Fruit fly (Drosophila melanogaster) whole organism, embryonic: Measurements from ENCODE around the gene CG11342.

Source experiments
- B-H1 ChIP-seq: fragments of 200-800 bp; sonication (Bioruptor generic); IDR thresholded peaks from 3 replicates; pipeline ENCODE4 v1.3.6; 2022; ENCODE audit warnings: missing biosample characterization, missing genetic modification characterization
- Bdp1 ChIP-seq: fragments of 200-800 bp; sonication (Bioruptor generic); optimal IDR thresholded peaks from 3 replicates; lab custom pipeline; 2016; ENCODE audit warnings: missing biosample characterization, missing genetic modification characterization
- CG10209 ChIP-seq: fragments of 200-800 bp; sonication (Bioruptor generic); optimal IDR thresholded peaks from 3 replicates; lab custom pipeline; 2017; ENCODE audit warnings: missing biosample characterization, mild to moderate bottlenecking, missing genetic modification characterization, missing genetic modification reagents
- CG11504 ChIP-seq: fragments of 200-800 bp; sonication (Bioruptor generic); optimal IDR thresholded peaks from 3 replicates; lab custom pipeline; 2019; ENCODE audit warnings: missing biosample characterization, mild to moderate bottlenecking, missing genetic modification characterization, moderate library complexity
- CG11695 ChIP-seq: fragments of 200-800 bp; sonication (Bioruptor generic); IDR thresholded peaks from 3 replicates; pipeline ENCODE4 v1.3.6; 2022; ENCODE audit warnings: missing biosample characterization, missing genetic modification characterization
- CG13123 ChIP-seq: fragments of 200-800 bp; sonication (Bioruptor generic); optimal IDR thresholded peaks from 2 replicates; lab custom pipeline; 2016; ENCODE audit warnings: missing biosample characterization, missing genetic modification characterization
- CG13287 ChIP-seq: fragments of 200-800 bp; sonication (Bioruptor generic); IDR thresholded peaks from 2 replicates; pipeline ENCODE4 v1.3.6; 2022; ENCODE audit warnings: missing biosample characterization, missing genetic modification characterization; ENCODE audit not compliant: partially characterized antibody
- CG13775 ChIP-seq: fragments of 200-800 bp; sonication (Bioruptor generic); optimal IDR thresholded peaks from 3 replicates; lab custom pipeline; 2017; ENCODE audit warnings: missing biosample characterization, mild to moderate bottlenecking, missing genetic modification characterization
- CG15479 ChIP-seq: fragments of 200-800 bp; sonication (Bioruptor generic); optimal IDR thresholded peaks from 3 replicates; lab custom pipeline; 2019; ENCODE audit warnings: missing biosample characterization, mild to moderate bottlenecking, missing genetic modification characterization, moderate library complexity
- CG3163 ChIP-seq: fragments of 200-800 bp; sonication (Bioruptor generic); optimal IDR thresholded peaks from 3 replicates; lab custom pipeline; 2016; ENCODE audit warnings: missing biosample characterization, missing genetic modification characterization
- CG34224 ChIP-seq: fragments of 200-800 bp; sonication (Bioruptor generic); IDR thresholded peaks from 3 replicates; pipeline ENCODE4 v1.3.6; 2022; ENCODE audit warnings: missing biosample characterization, missing genetic modification characterization; ENCODE audit not compliant: partially characterized antibody
- CG42726 ChIP-seq: fragments of 200-800 bp; sonication (Bioruptor generic); IDR thresholded peaks from 2 replicates; pipeline ENCODE4 v1.3.6; 2022; ENCODE audit warnings: missing biosample characterization, missing genetic modification characterization; ENCODE audit not compliant: partially characterized antibody
- CG4854 ChIP-seq: fragments of 200-800 bp; sonication (Bioruptor generic); optimal IDR thresholded peaks from 2 replicates; lab custom pipeline; 2016; ENCODE audit warnings: missing biosample characterization, missing genetic modification characterization, inconsistent platforms
- CG6654 ChIP-seq: fragments of 200-800 bp; sonication (Bioruptor generic); optimal IDR thresholded peaks from 2 replicates; lab custom pipeline; 2017; ENCODE audit warnings: missing biosample characterization, mild to moderate bottlenecking, missing genetic modification characterization
- CG7357 ChIP-seq: fragments of 200-800 bp; sonication (Bioruptor generic); IDR thresholded peaks from 3 replicates; pipeline ENCODE4 v1.3.6; 2022; ENCODE audit warnings: missing biosample characterization, missing genetic modification characterization
- CG7786 ChIP-seq: fragments of 200-800 bp; sonication (Bioruptor generic); optimal IDR thresholded peaks from 2 replicates; lab custom pipeline; 2016; ENCODE audit warnings: missing biosample characterization, missing genetic modification characterization
- CG9437 ChIP-seq: fragments of 200-800 bp; sonication (Bioruptor generic); optimal IDR thresholded peaks from 2 replicates; lab custom pipeline; 2018; ENCODE audit warnings: missing biosample characterization, mild to moderate bottlenecking, missing genetic modification characterization
- CG9817 ChIP-seq: fragments of 200-800 bp; sonication (Bioruptor generic); optimal IDR thresholded peaks from 2 replicates; lab custom pipeline; 2018; ENCODE audit warnings: missing biosample characterization, mild to moderate bottlenecking, missing genetic modification characterization, moderate library complexity
- Eip74EF ChIP-seq, 2 experiments: fragments of 200-800 bp in 1 of 2; fragments of >200 bp in 1 of 2; sonication (Bioruptor generic) in 1 of 2; optimal IDR thresholded peaks; 2 replicates each; lab custom pipeline; 2017 to 2019; ENCODE audit warnings: missing biosample characterization in 2 of 2, missing genetic modification characterization in 2 of 2, mild to moderate bottlenecking in 1 of 2, moderate library complexity in 1 of 2
- HmgD ChIP-seq: fragments of 200-800 bp; sonication (Bioruptor generic); optimal IDR thresholded peaks from 3 replicates; lab custom pipeline; 2016; ENCODE audit warnings: missing biosample characterization, missing genetic modification characterization
- Max ChIP-seq: fragments of 200-800 bp; sonication (Bioruptor generic); optimal IDR thresholded peaks from 2 replicates; lab custom pipeline; 2016; ENCODE audit warnings: missing biosample characterization, mild to moderate bottlenecking, missing genetic modification characterization
- Mes4 ChIP-seq: fragments of 200-800 bp; sonication (Bioruptor generic); optimal IDR thresholded peaks from 2 replicates; lab custom pipeline; 2016; ENCODE audit warnings: missing biosample characterization, missing genetic modification characterization
- Mrtf ChIP-seq: fragments of 200-800 bp; sonication (Bioruptor generic); IDR thresholded peaks from 3 replicates; pipeline ENCODE4 v1.3.6; 2022; ENCODE audit warnings: missing biosample characterization, missing genetic modification characterization
- NC2α ChIP-seq: fragments of 200-800 bp; sonication (Bioruptor generic); optimal IDR thresholded peaks from 2 replicates; lab custom pipeline; 2016; ENCODE audit warnings: missing biosample characterization, missing genetic modification characterization
- Neu2 ChIP-seq: fragments of 200-800 bp; sonication (Bioruptor generic); optimal IDR thresholded peaks from 3 replicates; lab custom pipeline; 2016; ENCODE audit warnings: missing biosample characterization, missing genetic modification characterization, borderline replicate concordance
- Oli ChIP-seq: fragments of 200-800 bp; sonication (Bioruptor generic); optimal IDR thresholded peaks from 2 replicates; lab custom pipeline; 2018; ENCODE audit warnings: missing biosample characterization, mild to moderate bottlenecking, missing genetic modification characterization, moderate library complexity
- Poxn ChIP-seq: fragments of 200-800 bp; sonication (Bioruptor generic); IDR thresholded peaks from 2 replicates; pipeline ENCODE4 v1.3.6; 2022; ENCODE audit warnings: missing biosample characterization, missing genetic modification characterization
- Ptx1 ChIP-seq: fragments of 200-800 bp; sonication (Bioruptor generic); IDR thresholded peaks from 2 replicates; pipeline ENCODE4 v1.3.6; 2022; ENCODE audit warnings: missing biosample characterization, missing genetic modification characterization
- Trl ChIP-seq, 3 experiments: fragments of >200 bp in 2 of 3; fragments of 200-800 bp in 1 of 3; sonication (Bioruptor generic) in 1 of 3; optimal IDR thresholded peaks; 2 replicates in 1 of 3; 3 replicates in 2 of 3; lab custom pipeline; 2016 to 2017; ENCODE audit warnings: missing biosample characterization in 1 of 3, missing genetic modification characterization in 1 of 3
- Usf ChIP-seq: fragments of 200-800 bp; sonication (Bioruptor generic); optimal IDR thresholded peaks from 2 replicates; lab custom pipeline; 2017; ENCODE audit warnings: missing genotype, missing biosample characterization, missing genetic modification characterization
- chinmo ChIP-seq: fragments of 200-800 bp; sonication (Bioruptor generic); IDR thresholded peaks from 4 replicates; pipeline ENCODE4 v1.3.6; 2022; ENCODE audit warnings: missing biosample characterization, missing genetic modification characterization; ENCODE audit not compliant: partially characterized antibody
- disco-r ChIP-seq: fragments of 200-800 bp; sonication (Bioruptor generic); optimal IDR thresholded peaks from 2 replicates; lab custom pipeline; 2016; ENCODE audit warnings: missing biosample characterization, missing genetic modification characterization
- dm ChIP-seq: fragments of 200-800 bp; sonication (Bioruptor generic); optimal IDR thresholded peaks from 3 replicates; lab custom pipeline; 2016; ENCODE audit warnings: missing biosample characterization, missing genetic modification characterization
- dmrt11E ChIP-seq: fragments of 200-800 bp; sonication (Bioruptor generic); optimal IDR thresholded peaks from 3 replicates; lab custom pipeline; 2018; ENCODE audit warnings: missing biosample characterization, mild to moderate bottlenecking, missing genetic modification characterization, moderate library complexity
- fu2 ChIP-seq: fragments of 200-800 bp; sonication (Bioruptor generic); optimal IDR thresholded peaks from 2 replicates; lab custom pipeline; 2016; ENCODE audit warnings: missing biosample characterization, missing genetic modification characterization
- hbn ChIP-seq: fragments of 200-800 bp; sonication (Bioruptor generic); IDR thresholded peaks from 2 replicates; pipeline ENCODE4 v1.3.6; 2022; ENCODE audit warnings: missing biosample characterization, missing genetic modification characterization; ENCODE audit not compliant: partially characterized antibody
- kay ChIP-seq: fragments of 200-800 bp; sonication (Bioruptor generic); optimal IDR thresholded peaks from 2 replicates; lab custom pipeline; 2016; ENCODE audit warnings: missing biosample characterization, missing genetic modification characterization
- knrl ChIP-seq: fragments of 200-800 bp; sonication (Bioruptor generic); IDR thresholded peaks from 3 replicates; pipeline ENCODE4 v1.3.6; 2022; ENCODE audit warnings: missing biosample characterization, missing genetic modification characterization; ENCODE audit not compliant: partially characterized antibody
- luna ChIP-seq: fragments of 200-800 bp; sonication (Bioruptor generic); optimal IDR thresholded peaks from 2 replicates; lab custom pipeline; 2016; ENCODE audit warnings: missing biosample characterization, missing genetic modification characterization
- mld ChIP-seq: fragments of 200-800 bp; sonication (Bioruptor generic); IDR thresholded peaks from 3 replicates; pipeline ENCODE4 v1.3.6; 2022; ENCODE audit warnings: missing biosample characterization, missing genetic modification characterization; ENCODE audit not compliant: partially characterized antibody
- peb ChIP-seq: fragments of 200-800 bp; sonication (Bioruptor generic); IDR thresholded peaks from 2 replicates; pipeline ENCODE4 v1.3.6; 2022; ENCODE audit warnings: missing biosample characterization, missing genetic modification characterization
- pnt ChIP-seq: fragments of 200-800 bp; sonication (Bioruptor generic); optimal IDR thresholded peaks from 3 replicates; lab custom pipeline; 2016; ENCODE audit warnings: missing biosample characterization, missing genetic modification characterization
- pros ChIP-seq: fragments of 200-800 bp; sonication (Bioruptor generic); optimal IDR thresholded peaks from 3 replicates; lab custom pipeline; 2019; ENCODE audit warnings: missing biosample characterization, mild to moderate bottlenecking, missing genetic modification characterization, moderate library complexity
- shn ChIP-seq: fragments of 200-800 bp; sonication (Bioruptor generic); optimal IDR thresholded peaks from 3 replicates; lab custom pipeline; 2016; ENCODE audit warnings: missing biosample characterization, missing genetic modification characterization
- sim ChIP-seq: fragments of 200-800 bp; sonication (Bioruptor generic); IDR thresholded peaks from 2 replicates; pipeline ENCODE4 v1.3.6; 2022; ENCODE audit warnings: missing biosample characterization, missing genetic modification characterization
- slbo ChIP-seq: fragments of 200-800 bp; sonication (Bioruptor generic); IDR thresholded peaks from 2 replicates; pipeline ENCODE4 v1.3.6; 2022; ENCODE audit warnings: missing biosample characterization, missing genetic modification characterization
- stwl ChIP-seq: fragments of 200-800 bp; sonication (Bioruptor generic); optimal IDR thresholded peaks from 3 replicates; lab custom pipeline; 2018; ENCODE audit warnings: missing biosample characterization, mild to moderate bottlenecking, missing genetic modification characterization, moderate library complexity
- tap ChIP-seq: fragments of 200-800 bp; optimal IDR thresholded peaks from 3 replicates; lab custom pipeline; 2019; ENCODE audit warnings: missing biosample characterization, mild to moderate bottlenecking, missing genetic modification characterization, moderate library complexity
- tin ChIP-seq: fragments of 200-800 bp; sonication (Bioruptor generic); optimal IDR thresholded peaks from 3 replicates; lab custom pipeline; 2016; ENCODE audit warnings: missing biosample characterization, missing genetic modification characterization

Gene CG11342

dm6 chr3L:4403180-4403769 is 36.0 kb upstream of the CG11342 start, which contains the start of gene Syx17 (continued):
- TF ChIP-seq CG4854 (peak; percentile 62), disco-r (GFP tag; lab: Kevin White, UChicago) (no peak), sim (no peak), Bdp1 (GFP tag; lab: Kevin White, UChicago) (peak; percentile 22), CG13775 (GFP tag; lab: Kevin White, UChicago) (peak; percentile 38), pnt (GFP tag; lab: Kevin White, UChicago) (peak; percentile 27), Ptx1 (GFP tag; lab: Robert Waterston, UW) (peak; percentile 35), kay (GFP tag; lab: Kevin White, UChicago) (peak; percentile 60), CG13123 (GFP tag; lab: Kevin White, UChicago) (peak; percentile 54), mld (peak; percentile 79), CG7357 (GFP tag; lab: Robert Waterston, UW) (no peak), tap (tag; lab: Kevin White, UChicago) (peak; percentile 27), CG6654 (GFP tag; lab: Kevin White, UChicago) (no peak), HmgD (GFP tag; lab: Kevin White, UChicago) (peak; percentile 41), CG42726 (GFP tag; lab: Robert Waterston, UW) (peak; percentile 90), CG10209 (GFP tag; lab: Kevin White, UChicago) (peak; percentile 62), Mes4 (GFP tag; lab: Kevin White, UChicago) (peak; percentile 48), B-H1 (GFP tag; lab: Robert Waterston, UW) (no peak), chinmo (peak; percentile 81; the same call in 1 of the 4 replicates), Mrtf (GFP tag; lab: Robert Waterston, UW) (0 out of 3 replicates have a peak, but pooled peaks have one; percentile 16), CG15479 (GFP tag; lab: Kevin White, UChicago) (peak; percentile 91), Eip74EF (GFP tag; optimal IDR thresholded peaks at IDR 0.05; lab: Kevin White, UChicago) (peak in 1 of 2 experiments; percentile 53), dm (peak; percentile 54), NC2α (peak; percentile 26), CG34224 (peak; percentile 96), fu2 (GFP tag; lab: Kevin White, UChicago) (peak; percentile 49), stwl (tag; lab: Kevin White, UChicago) (peak; percentile 90), knrl (GFP tag; lab: Robert Waterston, UW) (peak; percentile 87), dmrt11E (tag; lab: Kevin White, UChicago) (peak; percentile 54), CG9817 (tag; lab: Kevin White, UChicago) (peak; percentile 36), shn (GFP tag; lab: Kevin White, UChicago) (peak; percentile 38), CG9437 (GFP tag; lab: Kevin White, UChicago) (peak; percentile 41), peb (GFP tag; lab: Robert Waterston, UW) (no peak; the same call in 1 of the 2 replicates), CG11695 (GFP tag; lab: Robert Waterston, UW) (peak; percentile 48; the same call in 1 of the 3 replicates), CG3163 (GFP tag; lab: Kevin White, UChicago) (peak; percentile 48), CG13287 (peak; percentile 91), Trl (optimal IDR thresholded peaks at IDR 0.05; lab: Kevin White, UChicago) (no peak), Trl (GFP tag; optimal IDR thresholded peaks at IDR 0.05; lab: Kevin White, UChicago) (peak; percentile 56), CG7786 (peak; percentile 52), tin (GFP tag; lab: Kevin White, UChicago) (peak; percentile 62), Max (GFP tag; lab: Kevin White, UChicago) (peak; percentile 44), Neu2 (GFP tag; lab: Kevin White, UChicago) (no peak), Usf (GFP tag; lab: Kevin White, UChicago) (no peak), CG11504 (tag; lab: Kevin White, UChicago) (peak; percentile 64), Poxn (GFP tag; lab: Robert Waterston, UW) (no peak), Oli (peak; percentile 46), pros (no peak), luna (peak; percentile 59), hbn (GFP tag; lab: Robert Waterston, UW) (peak; percentile 84), slbo (peak; percentile 79)
